Worm (Caenorhabditis elegans): ENCODE results near the gene H10D18.1.
A peak's percentile ranks its signal among the peaks of the same experiment; 100 is the strongest.

Gene H10D18.1

DNA sequence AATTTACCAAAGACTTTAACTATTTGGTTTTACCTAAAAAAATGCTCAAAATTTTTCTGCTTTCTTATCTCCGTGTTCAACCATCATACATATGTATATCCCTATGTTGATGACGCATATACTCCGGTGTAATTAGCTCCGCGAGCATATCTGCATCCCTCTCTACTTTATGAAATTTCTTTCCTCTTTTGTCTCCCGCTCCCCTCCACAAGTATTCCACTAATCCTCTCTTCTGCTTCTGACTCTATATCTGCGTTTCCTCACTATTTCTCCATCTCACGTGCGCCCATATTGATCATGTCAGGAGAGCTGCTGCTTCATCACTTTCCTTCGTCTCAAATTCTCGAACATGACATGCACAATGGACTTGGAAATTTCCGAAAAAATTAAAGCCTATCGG, at the start of gene H10D18.1:
H10D18.1 (plus strand) TSS at position 277 of the 400 bp plus-strand sequence.
- TF ChIP-seq sma-9 (GFP tag; optimal IDR thresholded peaks at IDR 0.05) (peak; percentile 3), sma-9 (tag; optimal IDR thresholded peaks at IDR 0.05) (no peak), skn-1 (tag; optimal IDR thresholded peaks at IDR 0.05) (no peak), F13H6.1 (tag; optimal IDR thresholded peaks at IDR 0.05) (no peak), Y55F3AM.14 (GFP tag; optimal IDR thresholded peaks at IDR 0.05) (no peak), nhr-25 (tag; optimal IDR thresholded peaks at IDR 0.05) (no peak), ztf-1 (GFP tag; conservative IDR thresholded peaks at IDR 0.05) (no peak), lin-11 (tag; optimal IDR thresholded peaks at IDR 0.05) (peak; percentile 16), snpc-4 (tag; optimal IDR thresholded peaks at IDR 0.05) (no peak), lin-39 (tag; optimal IDR thresholded peaks at IDR 0.05) (no peak), crh-2 (tag; optimal IDR thresholded peaks at IDR 0.05) (peak; percentile 0), nhr-11 (tag; optimal IDR thresholded peaks at IDR 0.05) (no peak), nhr-6 (tag; optimal IDR thresholded peaks at IDR 0.05) (no peak), unc-55 (GFP tag; optimal IDR thresholded peaks at IDR 0.05) (peak; percentile 44), zag-1 (tag; optimal IDR thresholded peaks at IDR 0.05) (no peak), C34F6.9 (tag; optimal IDR thresholded peaks at IDR 0.05) (peak; percentile 35), ceh-82 (tag; optimal IDR thresholded peaks at IDR 0.05) (no peak), mbf-1 (tag; optimal IDR thresholded peaks at IDR 0.05) (no peak), nhr-129 (tag; optimal IDR thresholded peaks at IDR 0.05) (peak; percentile 5), elt-3 (tag; optimal IDR thresholded peaks at IDR 0.05) (no peak), R02D3.7 (tag; optimal IDR thresholded peaks at IDR 0.05) (no peak), blmp-1 (tag; optimal IDR thresholded peaks at IDR 0.05; ENCODE audit: insufficient read depth) (no peak), ztf-4 (tag; optimal IDR thresholded peaks at IDR 0.05) (no peak), unc-62 (GFP tag; optimal IDR thresholded peaks at IDR 0.05) (no peak)

DNA sequence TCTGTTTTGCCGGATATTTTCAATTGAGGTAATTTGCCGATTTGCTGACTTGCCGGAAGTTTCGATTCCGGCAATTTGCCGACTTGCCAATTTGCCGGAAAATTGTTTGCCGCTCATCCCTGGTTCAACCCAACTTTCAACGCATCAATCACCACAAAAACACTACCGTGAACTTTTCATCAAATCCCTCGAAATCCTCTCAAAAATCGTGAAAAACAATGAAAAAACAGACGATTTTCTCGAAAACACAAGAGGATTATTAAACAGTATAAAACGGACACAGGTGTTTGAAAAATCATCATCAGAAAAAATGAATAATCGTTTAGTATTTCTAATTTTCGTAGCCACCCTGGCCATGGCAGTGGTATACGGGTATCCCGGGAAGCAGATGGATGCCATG, 48.1 kb upstream of the H10D18.1 start, which contains the start of gene Y39H10A.1:
Y39H10A.1 (plus strand) TSS at position 301 of the 400 bp plus-strand sequence.
- TF ChIP-seq nhr-25 (tag; optimal IDR thresholded peaks at IDR 0.05) (no peak), unc-62 (GFP tag; optimal IDR thresholded peaks at IDR 0.05) (no peak), mdl-1 (tag; optimal IDR thresholded peaks at IDR 0.05) (no peak), nhr-10 (tag; optimal IDR thresholded peaks at IDR 0.05) (no peak), nhr-237 (tag; optimal IDR thresholded peaks at IDR 0.05) (no peak), lin-11 (tag; optimal IDR thresholded peaks at IDR 0.05) (no peak), C34F6.9 (tag; optimal IDR thresholded peaks at IDR 0.05) (no peak), lsy-2 (tag; optimal IDR thresholded peaks at IDR 0.05) (no peak)

DNA sequence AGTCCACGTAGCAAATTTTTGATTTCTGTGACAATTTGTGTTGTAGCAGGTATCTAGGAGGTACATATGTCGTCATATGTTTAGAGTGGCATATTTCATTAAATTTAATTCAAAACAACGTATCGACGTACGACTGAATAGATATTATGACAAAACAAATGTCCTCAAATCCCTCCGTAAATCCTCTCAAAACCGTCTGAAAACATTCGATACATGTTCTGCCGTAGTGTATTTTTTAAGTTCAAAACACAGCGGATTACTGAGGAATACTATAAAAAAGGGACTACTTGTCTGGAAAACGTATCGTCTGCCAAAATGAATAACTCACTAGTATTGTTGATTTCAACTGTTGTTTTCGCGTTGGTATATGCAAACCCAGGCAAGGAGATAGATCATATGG, 46.7 kb upstream of the H10D18.1 start, which contains the start of gene R08E5.4:
R08E5.4 (plus strand) TSS at position 301 of the 400 bp plus-strand sequence.
- no peak for TF ChIP-seq unc-39 (tag; optimal IDR thresholded peaks at IDR 0.05)
- no peak for TF ChIP-seq nhr-23 (tag; optimal IDR thresholded peaks at IDR 0.05)
- no peak for TF ChIP-seq nhr-77 (tag; optimal IDR thresholded peaks at IDR 0.05)

DNA sequence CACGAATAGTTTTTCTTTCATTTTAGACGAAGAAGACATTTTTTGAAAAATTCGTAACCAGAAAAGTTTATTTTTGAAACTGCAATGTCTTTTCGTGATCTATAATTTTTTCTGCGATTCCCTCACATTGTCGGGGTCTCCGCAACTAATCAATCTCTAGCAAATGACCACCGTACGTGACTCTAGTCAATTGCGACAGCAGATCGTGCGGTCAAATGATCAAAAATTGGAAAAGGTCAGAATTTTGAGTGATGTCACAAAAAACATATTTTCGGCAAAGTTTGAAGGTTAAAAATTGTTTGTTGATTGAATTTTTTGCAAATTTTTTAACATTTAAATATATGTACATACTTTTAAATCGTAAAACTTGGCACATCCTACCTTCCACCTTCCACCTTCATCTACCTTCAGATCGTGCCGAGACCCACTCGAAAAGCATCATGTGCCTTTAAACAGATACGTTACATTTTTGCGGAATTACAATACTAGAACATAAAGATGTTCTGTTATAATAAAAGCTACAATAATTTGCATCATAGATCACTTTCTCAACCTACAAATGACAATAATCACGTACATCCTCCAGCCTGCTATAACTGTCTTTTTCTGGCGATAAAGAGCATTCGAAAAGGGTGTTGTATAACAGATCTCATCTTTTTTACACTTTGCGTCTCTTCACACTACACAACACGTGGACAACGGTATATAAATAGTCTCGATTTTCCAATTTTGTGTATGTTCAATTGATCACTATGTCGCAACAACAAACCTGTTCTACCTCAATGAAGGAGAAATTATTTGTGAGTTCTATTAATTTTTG, 43.4 kb upstream of the H10D18.1 start, which contains the start of the genes R08E5.1 and rips-1:
R08E5.1 (minus strand) TSS at position 82 of the 820 bp plus-strand sequence.
rips-1 (plus strand) TSS at position 585 of the 820 bp plus-strand sequence.
- peak; percentile 18 for TF ChIP-seq sma-9 (GFP tag; optimal IDR thresholded peaks at IDR 0.05)
- no peak for TF ChIP-seq sma-9 (tag; optimal IDR thresholded peaks at IDR 0.05)
- no peak for TF ChIP-seq nhr-77 (tag; optimal IDR thresholded peaks at IDR 0.05)
- TF ChIP-seq crh-2 (tag; optimal IDR thresholded peaks at IDR 0.05) = peak; percentile 29
- peak; percentile 4 for TF ChIP-seq nhr-21 (tag; optimal IDR thresholded peaks at IDR 0.05)
- TF ChIP-seq nhr-129 (tag; optimal IDR thresholded peaks at IDR 0.05) = no peak
- no peak for TF ChIP-seq unc-55 (GFP tag; optimal IDR thresholded peaks at IDR 0.05)
- TF ChIP-seq dmd-4 (tag; optimal IDR thresholded peaks at IDR 0.05) = no peak
- peak; percentile 12 for TF ChIP-seq nhr-25 (tag; optimal IDR thresholded peaks at IDR 0.05)
- TF ChIP-seq R02D3.7 (tag; optimal IDR thresholded peaks at IDR 0.05) = no peak
- TF ChIP-seq alr-1 (tag; optimal IDR thresholded peaks at IDR 0.05) = no peak
- TF ChIP-seq fos-1 (tag; optimal IDR thresholded peaks at IDR 0.05) = no peak
- TF ChIP-seq zag-1 (tag; optimal IDR thresholded peaks at IDR 0.05) = no peak
- TF ChIP-seq lin-39 (tag; optimal IDR thresholded peaks at IDR 0.05) = no peak
- peak; percentile 12 for TF ChIP-seq gmeb-1 (tag; optimal IDR thresholded peaks at IDR 0.05)
- TF ChIP-seq sem-4 (tag; optimal IDR thresholded peaks at IDR 0.05) = no peak
- TF ChIP-seq ceh-16 (tag; optimal IDR thresholded peaks at IDR 0.05) = no peak
- no peak for TF ChIP-seq ZK546.5 (tag; optimal IDR thresholded peaks at IDR 0.05)
- no peak for TF ChIP-seq peb-1 (tag; optimal IDR thresholded peaks at IDR 0.05)
- no peak for TF ChIP-seq ama-1 (optimal IDR thresholded peaks at IDR 0.05)

All from whole organism, L2 larva.